Worm (Caenorhabditis elegans): ENCODE data around the gene F40F8.1.
A peak's percentile ranks its signal among the peaks of the same experiment; 100 is the strongest.

F40F8.1 gene

ce11 chrII:11101171-11101570 lies 26.3 kb upstream of the F40F8.1 start:
- TF ChIP-seq unc-42 (tag; optimal IDR thresholded peaks at IDR 0.05) (no peak), hlh-30 (tag; optimal IDR thresholded peaks at IDR 0.05; ENCODE audit: insufficient read depth) (no peak), sox-2 (GFP tag; IDR thresholded peaks at IDR 0.05) (no peak), hlh-13 (GFP tag; optimal IDR thresholded peaks at IDR 0.05) (no peak), ceh-34 (tag; optimal IDR thresholded peaks at IDR 0.05) (no peak)

- TF ChIP-seq ceh-22 (tag; optimal IDR thresholded peaks at IDR 0.05) = no peak
- peak; percentile 66 for TF ChIP-seq hlh-30 (tag; optimal IDR thresholded peaks at IDR 0.05; ENCODE audit: insufficient read depth)
- peak; percentile 63 for TF ChIP-seq nfya-1 (tag; optimal IDR thresholded peaks at IDR 0.05)
- TF ChIP-seq nhr-11 (tag; optimal IDR thresholded peaks at IDR 0.05) = no peak
- no peak for TF ChIP-seq fkh-6 (tag; optimal IDR thresholded peaks at IDR 0.05)
- TF ChIP-seq hlh-6 (tag; optimal IDR thresholded peaks at IDR 0.05) = no peak
Measured at ce11 chrII:11103052-11103451, 24.4 kb upstream of the F40F8.1 start.

- TF ChIP-seq unc-55 (GFP tag; optimal IDR thresholded peaks at IDR 0.05) (no peak), ahr-1 (tag; optimal IDR thresholded peaks at IDR 0.05) (no peak), nfya-1 (tag; optimal IDR thresholded peaks at IDR 0.05) (no peak), ceh-2 (tag; optimal IDR thresholded peaks at IDR 0.05) (no peak), zip-5 (tag; optimal IDR thresholded peaks at IDR 0.05) (no peak), hlh-8 (tag; optimal IDR thresholded peaks at IDR 0.05) (no peak), ceh-14 (tag; optimal IDR thresholded peaks at IDR 0.05) (no peak), hlh-30 (tag; optimal IDR thresholded peaks at IDR 0.05; ENCODE audit: insufficient read depth) (no peak), ceh-6 (GFP tag; optimal IDR thresholded peaks at IDR 0.05) (no peak), T23F11.4 (GFP tag; optimal IDR thresholded peaks at IDR 0.05) (no peak), lin-11 (tag; optimal IDR thresholded peaks at IDR 0.05) (no peak), pha-2 (tag; optimal IDR thresholded peaks at IDR 0.05) (no peak), F13H6.1 (tag; optimal IDR thresholded peaks at IDR 0.05) (no peak), dve-1 (tag; optimal IDR thresholded peaks at IDR 0.05) (no peak), ceh-19 (GFP tag; optimal IDR thresholded peaks at IDR 0.05) (no peak), ceh-31 (tag; optimal IDR thresholded peaks at IDR 0.05) (no peak), unc-86 (tag; optimal IDR thresholded peaks at IDR 0.05) (no peak), ztf-16 (tag; optimal IDR thresholded peaks at IDR 0.05) (no peak)
Measured at ce11 chrII:11103657-11104056, 23.8 kb upstream of the F40F8.1 start, which contains the start of gene C09H10.5. C09H10.5 (minus strand) TSS chrII:11103757.

- TF ChIP-seq K02D7.2 (tag; optimal IDR thresholded peaks at IDR 0.05) = no peak
- TF ChIP-seq ceh-31 (tag; optimal IDR thresholded peaks at IDR 0.05) = no peak
- TF ChIP-seq nfya-1 (tag; optimal IDR thresholded peaks at IDR 0.05) = no peak
- no peak for TF ChIP-seq tbx-7 (tag; optimal IDR thresholded peaks at IDR 0.05)
- TF ChIP-seq lim-6 (tag; optimal IDR thresholded peaks at IDR 0.05) = no peak
- TF ChIP-seq pax-1 (tag; optimal IDR thresholded peaks at IDR 0.05) = no peak
- no peak for TF ChIP-seq rnt-1 (tag; optimal IDR thresholded peaks at IDR 0.05)
- TF ChIP-seq mec-3 (tag; optimal IDR thresholded peaks at IDR 0.05; ENCODE audit: borderline replicate concordance) = no peak
- no peak for TF ChIP-seq hlh-8 (tag; optimal IDR thresholded peaks at IDR 0.05)
Measured at ce11 chrII:11104162-11104561, 23.3 kb upstream of the F40F8.1 start, which contains the start of gene C09H10.9. C09H10.9 (plus strand) TSS chrII:11104462.

- no peak for TF ChIP-seq ceh-9 (tag; optimal IDR thresholded peaks at IDR 0.05)
- no peak for TF ChIP-seq hlh-30 (tag; optimal IDR thresholded peaks at IDR 0.05; ENCODE audit: insufficient read depth)
- TF ChIP-seq pat-9 (tag; optimal IDR thresholded peaks at IDR 0.05) = no peak
- TF ChIP-seq pha-2 (tag; optimal IDR thresholded peaks at IDR 0.05) = no peak
- no peak for TF ChIP-seq T23F11.4 (GFP tag; optimal IDR thresholded peaks at IDR 0.05)
- TF ChIP-seq ama-1 (optimal IDR thresholded peaks at IDR 0.05) = no peak
- TF ChIP-seq hlh-8 (tag; optimal IDR thresholded peaks at IDR 0.05) = no peak
Measured at ce11 chrII:11105981-11106711, 21.3 kb upstream of the F40F8.1 start, which contains the start of gene nasp-1. nasp-1 (plus strand) TSS chrII:11106612.

Measured in whole organism, late embryonic.